Worm (Caenorhabditis elegans) whole organism, L3 larva: Measurements from ENCODE around the gene efhc-1.

Source experiments
- R02D3.7 ChIP-seq: fragments of 150-350 bp; optimal IDR thresholded peaks from 2 replicates; lab custom pipeline; 2014; ENCODE audit warnings: missing biosample characterization, missing genetic modification characterization
- ZK546.5 ChIP-seq: sonication (generic microtip); optimal IDR thresholded peaks from 2 replicates; lab custom pipeline; 2017; ENCODE audit warnings: missing biosample characterization, missing genetic modification characterization
- aly-2 ChIP-seq: fragments of 150-350 bp; optimal IDR thresholded peaks from 2 replicates; lab custom pipeline; 2014; ENCODE audit warnings: missing biosample characterization, missing genetic modification characterization
- ama-1 ChIP-seq: fragments of 150-350 bp; optimal IDR thresholded peaks from 2 replicates; lab custom pipeline; 2018
- ceh-28 ChIP-seq: fragments of 150-350 bp; optimal IDR thresholded peaks from 2 replicates; lab custom pipeline; 2014; ENCODE audit warnings: missing biosample characterization, missing genetic modification reagents, missing genetic modification characterization
- ceh-82 ChIP-seq: fragments of 150-350 bp; optimal IDR thresholded peaks from 2 replicates; lab custom pipeline; 2014; ENCODE audit warnings: missing biosample characterization, missing genetic modification characterization
- ceh-9 ChIP-seq: sonication (generic microtip); optimal IDR thresholded peaks from 2 replicates; lab custom pipeline; 2018; ENCODE audit warnings: missing biosample characterization, missing genetic modification characterization
- daf-12 ChIP-seq: fragments of 150-350 bp; optimal IDR thresholded peaks from 2 replicates; lab custom pipeline; 2014; ENCODE audit warnings: missing biosample characterization, missing genetic modification reagents, missing genetic modification characterization
- egl-27 ChIP-seq: sonication (generic microtip); optimal IDR thresholded peaks from 4 replicates; lab custom pipeline; 2017; ENCODE audit warnings: missing biosample characterization, missing genetic modification reagents, missing genetic modification characterization
- egl-5 ChIP-seq: fragments of 150-350 bp; optimal IDR thresholded peaks from 2 replicates; lab custom pipeline; 2017; ENCODE audit warnings: missing biosample characterization, missing genetic modification reagents, missing genetic modification characterization, inconsistent platforms
- elt-1 ChIP-seq: fragments of 150-350 bp; optimal IDR thresholded peaks from 2 replicates; lab custom pipeline; 2014; ENCODE audit warnings: missing biosample characterization, missing genetic modification characterization
- elt-2 ChIP-seq: sonication (generic microtip); optimal IDR thresholded peaks from 2 replicates; lab custom pipeline; 2016; ENCODE audit warnings: missing genetic modification reagents, mild to moderate bottlenecking, missing genetic modification characterization, missing compliant biosample characterization
- elt-3 ChIP-seq, 3 experiments: fragments of 150-350 bp in 1 of 3; sonication (generic microtip) in 2 of 3; optimal IDR thresholded peaks; 2 replicates in 2 of 3; 4 replicates in 1 of 3; lab custom pipeline; 2014 to 2017; ENCODE audit warnings: missing biosample characterization in 3 of 3, missing genetic modification characterization in 3 of 3
- eor-1 ChIP-seq, 2 experiments: fragments of 150-350 bp; optimal IDR thresholded peaks; 2 replicates each; lab custom pipeline; 2014 to 2018; ENCODE audit warnings: missing biosample characterization in 2 of 2, missing genetic modification characterization in 2 of 2
- fkh-10 ChIP-seq: sonication (generic microtip); optimal IDR thresholded peaks from 2 replicates; lab custom pipeline; 2017; ENCODE audit warnings: missing biosample characterization, missing genetic modification reagents, missing genetic modification characterization
- fos-1 ChIP-seq: fragments of 150-350 bp; optimal IDR thresholded peaks from 2 replicates; lab custom pipeline; 2014; ENCODE audit warnings: missing biosample characterization, missing genetic modification characterization
- hmg-11 ChIP-seq: sonication (generic microtip); optimal IDR thresholded peaks from 2 replicates; lab custom pipeline; 2016; ENCODE audit warnings: missing genetic modification characterization, missing compliant biosample characterization
- jun-1 ChIP-seq: fragments of 150-350 bp; optimal IDR thresholded peaks from 2 replicates; lab custom pipeline; 2014; ENCODE audit warnings: missing biosample characterization, missing genetic modification reagents, missing genetic modification characterization
- lin-15B ChIP-seq: fragments of 150-350 bp; optimal IDR thresholded peaks from 2 replicates; lab custom pipeline; 2014; ENCODE audit warnings: missing biosample characterization, missing genetic modification characterization
- lin-39 ChIP-seq: fragments of 150-350 bp; optimal IDR thresholded peaks from 2 replicates; lab custom pipeline; 2018; ENCODE audit warnings: missing biosample characterization, missing genetic modification reagents, missing genetic modification characterization
- lsy-12 ChIP-seq: sonication (generic microtip); optimal IDR thresholded peaks from 2 replicates; lab custom pipeline; 2016; ENCODE audit warnings: mild to moderate bottlenecking, missing genetic modification characterization, missing compliant biosample characterization
- mdl-1 ChIP-seq: fragments of 150-350 bp; optimal IDR thresholded peaks from 2 replicates; lab custom pipeline; 2014; ENCODE audit warnings: missing biosample characterization, missing genetic modification characterization
- nfya-1 ChIP-seq: sonication (generic microtip); optimal IDR thresholded peaks from 2 replicates; lab custom pipeline; 2017; ENCODE audit warnings: missing genetic modification characterization, mild to moderate bottlenecking, missing compliant biosample characterization, antibody characterized with exemption, moderate library complexity; ENCODE audit not compliant: insufficient read depth
- nhr-11 ChIP-seq: fragments of 150-350 bp; optimal IDR thresholded peaks from 2 replicates; lab custom pipeline; 2014; ENCODE audit warnings: missing biosample characterization, missing genetic modification characterization
- nhr-12 ChIP-seq: fragments of 150-350 bp; optimal IDR thresholded peaks from 2 replicates; lab custom pipeline; 2014; ENCODE audit warnings: missing biosample characterization, missing genetic modification characterization
- nhr-23 ChIP-seq: fragments of 150-350 bp; optimal IDR thresholded peaks from 2 replicates; lab custom pipeline; 2014; ENCODE audit warnings: missing biosample characterization, missing genetic modification reagents, missing genetic modification characterization
- nhr-237 ChIP-seq: fragments of 150-350 bp; optimal IDR thresholded peaks from 2 replicates; lab custom pipeline; 2014; ENCODE audit warnings: missing biosample characterization, missing genetic modification characterization
- nhr-25 ChIP-seq: sonication (generic microtip); optimal IDR thresholded peaks from 2 replicates; lab custom pipeline; 2017; ENCODE audit warnings: missing biosample characterization, missing genetic modification characterization
- nhr-28 ChIP-seq: fragments of 150-350 bp; optimal IDR thresholded peaks from 2 replicates; lab custom pipeline; 2014; ENCODE audit warnings: missing biosample characterization, missing genetic modification characterization
- nhr-43 ChIP-seq: sonication (generic microtip); optimal IDR thresholded peaks from 2 replicates; lab custom pipeline; 2016; ENCODE audit warnings: mild to moderate bottlenecking, missing genetic modification characterization, missing compliant biosample characterization; ENCODE audit not compliant: poor library complexity, severe bottlenecking
- nhr-67 ChIP-seq: fragments of 150-350 bp; optimal IDR thresholded peaks from 2 replicates; lab custom pipeline; 2014; ENCODE audit warnings: missing biosample characterization, missing genetic modification characterization
- nhr-76 ChIP-seq: fragments of 150-350 bp; sonication (generic microtip); optimal IDR thresholded peaks from 5 replicates; lab custom pipeline; 2014; ENCODE audit warnings: missing biosample characterization, missing genetic modification characterization
- pha-4 ChIP-seq: fragments of 150-350 bp; optimal IDR thresholded peaks from 2 replicates; lab custom pipeline; 2014; ENCODE audit warnings: missing biosample characterization, missing genetic modification reagents, missing genetic modification characterization
- pqm-1 ChIP-seq: fragments of 150-350 bp; optimal IDR thresholded peaks from 2 replicates; lab custom pipeline; 2017; ENCODE audit warnings: missing biosample characterization, missing genetic modification characterization, inconsistent platforms
- sea-2 ChIP-seq: fragments of 150-350 bp; sonication (generic microtip); optimal IDR thresholded peaks from 4 replicates; lab custom pipeline; 2014; ENCODE audit warnings: missing biosample characterization, missing genetic modification reagents, missing genetic modification characterization
- skn-1 ChIP-seq: fragments of 150-350 bp; optimal IDR thresholded peaks from 2 replicates; lab custom pipeline; 2014; ENCODE audit warnings: missing biosample characterization, missing genetic modification characterization
- snpc-4 ChIP-seq: fragments of 150-350 bp; optimal IDR thresholded peaks from 2 replicates; lab custom pipeline; 2014; ENCODE audit warnings: missing biosample characterization, missing genetic modification characterization
- tbx-2 ChIP-seq: sonication (generic microtip); optimal IDR thresholded peaks from 2 replicates; lab custom pipeline; 2016; ENCODE audit warnings: mild to moderate bottlenecking, missing genetic modification characterization, missing compliant biosample characterization
- unc-39 ChIP-seq: sonication (generic microtip); optimal IDR thresholded peaks from 4 replicates; lab custom pipeline; 2017; ENCODE audit warnings: missing biosample characterization, missing genetic modification characterization
- ztf-11 ChIP-seq: fragments of 150-350 bp; optimal IDR thresholded peaks from 2 replicates; lab custom pipeline; 2014; ENCODE audit warnings: missing biosample characterization, missing genetic modification characterization
- ztf-4 ChIP-seq: fragments of 150-350 bp; optimal IDR thresholded peaks from 2 replicates; lab custom pipeline; 2014; ENCODE audit warnings: missing biosample characterization, missing genetic modification characterization

efhc-1 gene

ce11 chrX:10373581-10373980, 15.4 kb downstream of the efhc-1 start:
- TF ChIP-seq ztf-4 (tag; lab: Kevin White, UChicago) = no peak
- TF ChIP-seq fos-1 (tag; lab: Kevin White, UChicago) = no peak
- no peak for TF ChIP-seq nhr-43 (tag; lab: Kevin White, UChicago)
- TF ChIP-seq ceh-9 (tag; lab: Kevin White, UChicago) = no peak
- TF ChIP-seq daf-12 (tag; lab: Kevin White, UChicago) = no peak
- no peak for TF ChIP-seq nhr-12 (tag; lab: Kevin White, UChicago)
- TF ChIP-seq eor-1 (tag; optimal IDR thresholded peaks at IDR 0.05; lab: Kevin White, UChicago) = no peak
- TF ChIP-seq sea-2 (GFP tag; lab: Kevin White, UChicago) = no peak
- TF ChIP-seq ceh-28 (tag; lab: Kevin White, UChicago) = no peak
- no peak for TF ChIP-seq tbx-2 (tag; lab: Kevin White, UChicago)
- no peak for TF ChIP-seq fkh-10 (GFP tag; lab: Kevin White, UChicago)
- no peak for TF ChIP-seq skn-1
- TF ChIP-seq nhr-11 = no peak
- no peak for TF ChIP-seq lin-15B (tag; lab: Kevin White, UChicago)
- TF ChIP-seq egl-27 (tag; lab: Kevin White, UChicago) = no peak
- no peak for TF ChIP-seq nhr-67 (tag; lab: Kevin White, UChicago)
- TF ChIP-seq nhr-76 (tag; lab: Kevin White, UChicago) = no peak
- no peak for TF ChIP-seq elt-2
- no peak for TF ChIP-seq aly-2
- no peak for TF ChIP-seq elt-3 (tag; optimal IDR thresholded peaks at IDR 0.05; lab: Kevin White, UChicago)

- TF ChIP-seq nhr-12 (tag; lab: Kevin White, UChicago) = no peak
- no peak for TF ChIP-seq nhr-237 (tag; lab: Kevin White, UChicago)
- TF ChIP-seq ceh-82 (tag; lab: Kevin White, UChicago) = no peak
- no peak for TF ChIP-seq nhr-28 (tag; lab: Kevin White, UChicago)
- TF ChIP-seq elt-3 (tag; optimal IDR thresholded peaks at IDR 0.05; lab: Kevin White, UChicago) = no peak
- no peak for TF ChIP-seq nhr-25 (tag; lab: Kevin White, UChicago)
- no peak for TF ChIP-seq hmg-11
- TF ChIP-seq ztf-4 (tag; lab: Kevin White, UChicago) = no peak
- TF ChIP-seq nfya-1 (tag; lab: Kevin White, UChicago) = no peak
- no peak for TF ChIP-seq ztf-11 (tag; lab: Kevin White, UChicago)
- TF ChIP-seq unc-39 (tag; lab: Kevin White, UChicago) = no peak
- no peak for TF ChIP-seq snpc-4 (tag; lab: Kevin White, UChicago)
- TF ChIP-seq sea-2 (GFP tag; lab: Kevin White, UChicago) = no peak
- no peak for TF ChIP-seq nhr-67 (tag; lab: Kevin White, UChicago)
- TF ChIP-seq, all 47 proteins: peak for 0
Observed at ce11 chrX:10376989-10377388, 18.8 kb downstream of the efhc-1 start.

ce11 chrX:10377663-10378062, 19.5 kb downstream of the efhc-1 start:
- TF ChIP-seq ztf-4 (tag; lab: Kevin White, UChicago) (peak; percentile 1), ztf-11 (tag; lab: Kevin White, UChicago) (no peak), R02D3.7 (tag; lab: Kevin White, UChicago) (peak; percentile 32), ceh-82 (tag; lab: Kevin White, UChicago) (peak; percentile 53), pha-4 (tag; lab: Kevin White, UChicago) (peak; percentile 89), lin-39 (tag; lab: Kevin White, UChicago) (peak; percentile 57), nhr-237 (tag; lab: Kevin White, UChicago) (no peak), elt-1 (peak; percentile 5), ZK546.5 (tag; lab: Kevin White, UChicago) (no peak), nhr-43 (tag; lab: Kevin White, UChicago) (peak; percentile 81), snpc-4 (tag; lab: Kevin White, UChicago) (peak; percentile 83), nfya-1 (tag; lab: Kevin White, UChicago) (peak; percentile 91), fos-1 (tag; lab: Kevin White, UChicago) (no peak), nhr-23 (tag; lab: Kevin White, UChicago) (peak; percentile 98), jun-1 (peak; percentile 86), lin-15B (tag; lab: Kevin White, UChicago) (peak; percentile 68), egl-5 (tag; lab: Kevin White, UChicago) (peak; percentile 88), nhr-25 (tag; lab: Kevin White, UChicago) (peak; percentile 97), nhr-67 (tag; lab: Kevin White, UChicago) (no peak), tbx-2 (tag; lab: Kevin White, UChicago) (peak; percentile 72), mdl-1 (tag; lab: Kevin White, UChicago) (peak; percentile 82), egl-27 (tag; lab: Kevin White, UChicago) (peak; percentile 46), nhr-76 (tag; lab: Kevin White, UChicago) (no peak), skn-1 (peak; percentile 61), hmg-11 (peak; percentile 91), ceh-28 (tag; lab: Kevin White, UChicago) (peak; percentile 73), lsy-12 (peak; percentile 83), nhr-28 (tag; lab: Kevin White, UChicago) (no peak), fkh-10 (GFP tag; lab: Kevin White, UChicago) (peak; percentile 69), elt-2 (peak; percentile 65), ama-1 (lab: Kevin White, UChicago) (peak; percentile 39), pqm-1 (tag; lab: Kevin White, UChicago) (peak; percentile 62)
